Worm (Caenorhabditis elegans): ENCODE measurements around the gene srh-129.

The srh-129 gene

ce11 chrV:5192501-5192900, 48.8 kb upstream of the srh-129 start, which contains the start of gene C03A7.13 (continued):
- TF ChIP-seq lin-15B (tag; optimal IDR thresholded peaks at IDR 0.05) (no peak), madf-5 (GFP tag; IDR thresholded peaks at IDR 0.05) (no peak), dmd-9 (GFP tag; IDR thresholded peaks at IDR 0.05) (no peak), spr-3 (GFP tag; optimal IDR thresholded peaks at IDR 0.05) (no peak)

DNA sequence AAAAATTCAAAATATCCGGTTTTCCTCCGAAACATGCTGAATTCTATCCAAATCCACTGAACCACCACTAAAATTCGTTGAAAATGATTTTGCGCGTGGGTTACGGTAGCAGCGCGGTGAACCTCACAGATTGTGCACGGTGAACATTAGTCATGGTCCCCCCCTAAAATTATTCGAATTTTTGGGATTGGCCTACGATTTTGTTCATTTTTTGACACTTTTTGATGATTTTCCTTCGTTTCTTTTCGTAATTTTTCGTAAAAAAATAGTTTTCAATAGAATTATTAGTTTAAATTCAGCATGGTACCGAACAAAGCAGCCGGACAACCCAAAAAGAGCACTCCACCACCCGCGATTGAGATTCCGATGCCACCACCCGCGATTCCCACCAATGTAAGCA, 37.9 kb upstream of the srh-129 start, which contains the start of gene C03A7.2:
C03A7.2 (plus strand) TSS at position 301 of the 400 bp plus-strand sequence.
- TF ChIP-seq pha-4 (GFP tag; IDR thresholded peaks at IDR 0.05) (no peak), pha-4 (tag; optimal IDR thresholded peaks at IDR 0.05) (no peak), zip-11 (GFP tag; IDR thresholded peaks at IDR 0.05) (no peak), nhr-25 (tag; optimal IDR thresholded peaks at IDR 0.05; ENCODE audit: borderline replicate concordance, insufficient read depth) (no peak), spr-3 (GFP tag; optimal IDR thresholded peaks at IDR 0.05) (no peak), fkh-10 (GFP tag; optimal IDR thresholded peaks at IDR 0.05) (no peak), Y48G9A.11 (GFP tag; IDR thresholded peaks at IDR 0.05) (no peak), ZK546.5 (tag; optimal IDR thresholded peaks at IDR 0.05) (no peak), lim-7 (GFP tag; IDR thresholded peaks at IDR 0.05) (no peak), gei-8 (GFP tag; optimal IDR thresholded peaks at IDR 0.05) (no peak), R02D3.7 (tag; optimal IDR thresholded peaks at IDR 0.05) (no peak), Y105C5A.15 (GFP tag; IDR thresholded peaks at IDR 0.05) (no peak)

ce11 chrV:5178051-5178450, 34.4 kb upstream of the srh-129 start:
- TF ChIP-seq fos-1 (tag; optimal IDR thresholded peaks at IDR 0.05) (no peak), T20F7.1 (GFP tag; optimal IDR thresholded peaks at IDR 0.05) (no peak), ctbp-1 (GFP tag; IDR thresholded peaks at IDR 0.05) (no peak), dve-1 (tag; optimal IDR thresholded peaks at IDR 0.05; ENCODE audit: insufficient read depth) (peak; percentile 46), nhr-237 (tag; optimal IDR thresholded peaks at IDR 0.05) (no peak), skn-1 (tag; optimal IDR thresholded peaks at IDR 0.05) (no peak), nhr-77 (tag; optimal IDR thresholded peaks at IDR 0.05) (no peak), zag-1 (tag; optimal IDR thresholded peaks at IDR 0.05) (no peak), nhr-10 (tag; optimal IDR thresholded peaks at IDR 0.05) (no peak), ZK546.5 (tag; optimal IDR thresholded peaks at IDR 0.05) (no peak), egl-27 (tag; optimal IDR thresholded peaks at IDR 0.05) (no peak), ama-1 (optimal IDR thresholded peaks at IDR 0.05) (no peak), cey-2 (tag; optimal IDR thresholded peaks at IDR 0.05; ENCODE audit: borderline replicate concordance, insufficient read depth) (no peak), nhr-111 (GFP tag; optimal IDR thresholded peaks at IDR 0.05) (no peak), nhr-28 (tag; optimal IDR thresholded peaks at IDR 0.05) (peak; percentile 38), zfp-2 (tag; optimal IDR thresholded peaks at IDR 0.05) (no peak), pqm-1 (tag; optimal IDR thresholded peaks at IDR 0.05) (no peak), daf-16 (GFP tag; optimal IDR thresholded peaks at IDR 0.05) (no peak), daf-16 (tag; optimal IDR thresholded peaks at IDR 0.05) (peak; percentile 78)

DNA sequence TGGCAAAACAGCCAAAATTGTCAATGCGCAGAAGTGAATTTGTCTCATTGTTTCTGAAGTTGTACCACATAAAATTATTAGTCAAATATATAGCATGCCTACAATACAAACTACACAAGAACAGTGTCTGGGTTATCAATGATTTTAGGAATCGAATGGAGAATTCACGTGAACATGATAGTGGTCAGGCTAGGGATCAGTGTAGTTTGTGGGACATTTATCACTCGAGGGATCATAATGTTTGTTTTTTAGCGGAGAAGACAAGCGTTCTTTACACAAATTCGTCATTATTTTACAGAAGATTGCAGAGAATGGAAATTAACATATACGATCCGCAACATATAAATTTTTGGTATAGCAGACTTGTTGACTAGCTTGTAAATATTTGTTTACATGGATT, 33.5 kb upstream of the srh-129 start, which contains the start of gene ugt-51:
ugt-51 (minus strand) TSS at position 101 of the 400 bp plus-strand sequence.
- TF ChIP-seq fos-1 (tag; optimal IDR thresholded peaks at IDR 0.05) = no peak
- TF ChIP-seq lin-38 (GFP tag; IDR thresholded peaks at IDR 0.05) = no peak
- TF ChIP-seq nhr-25 (tag; optimal IDR thresholded peaks at IDR 0.05; ENCODE audit: borderline replicate concordance, insufficient read depth) = no peak
- no peak for TF ChIP-seq zfp-3 (GFP tag; conservative IDR thresholded peaks at IDR 0.05)
- peak; percentile 77 for TF ChIP-seq aha-1 (tag)
- TF ChIP-seq lin-1 (GFP tag; IDR thresholded peaks at IDR 0.05) = no peak
- TF ChIP-seq nhr-77 (tag; optimal IDR thresholded peaks at IDR 0.05) = no peak
- no peak for TF ChIP-seq unc-62 (GFP tag; optimal IDR thresholded peaks at IDR 0.05 in 1 of 2)
- no peak for TF ChIP-seq unc-62 (tag; optimal IDR thresholded peaks at IDR 0.05)
- no peak for TF ChIP-seq T20F7.1 (GFP tag; optimal IDR thresholded peaks at IDR 0.05)
- TF ChIP-seq Y48G9A.11 (GFP tag; IDR thresholded peaks at IDR 0.05) = no peak
- TF ChIP-seq pha-4 (GFP tag; IDR thresholded peaks at IDR 0.05) = no peak
- no peak for TF ChIP-seq pha-4 (tag; optimal IDR thresholded peaks at IDR 0.05)
- TF ChIP-seq nhr-28 (tag; optimal IDR thresholded peaks at IDR 0.05) = peak; percentile 85
- no peak for TF ChIP-seq hlh-30 (tag; optimal IDR thresholded peaks at IDR 0.05; ENCODE audit: insufficient read depth)
- no peak for TF ChIP-seq ZK337.2 (GFP tag; IDR thresholded peaks at IDR 0.05)
- no peak for TF ChIP-seq nhr-111 (GFP tag; optimal IDR thresholded peaks at IDR 0.05)
- no peak for TF ChIP-seq Y105C5A.15 (GFP tag; IDR thresholded peaks at IDR 0.05)
- TF ChIP-seq dve-1 (tag; optimal IDR thresholded peaks at IDR 0.05; ENCODE audit: insufficient read depth) = peak; percentile 40
- TF ChIP-seq mdl-1 (tag; optimal IDR thresholded peaks at IDR 0.05) = no peak
- TF ChIP-seq ceh-28 (tag; optimal IDR thresholded peaks at IDR 0.05) = no peak
- TF ChIP-seq hlh-11 (tag; optimal IDR thresholded peaks at IDR 0.05) = no peak
- no peak for TF ChIP-seq lin-29 (GFP tag; IDR thresholded peaks at IDR 0.05)
- TF ChIP-seq nhr-76 (tag; optimal IDR thresholded peaks at IDR 0.05) = no peak
- no peak for TF ChIP-seq nhr-237 (tag; optimal IDR thresholded peaks at IDR 0.05)
- no peak for TF ChIP-seq daf-8 (GFP tag; IDR thresholded peaks at IDR 0.05)
